Worm (Caenorhabditis elegans) whole organism, late embryonic: ENCODE measurements around the gene chs-2.

ENCODE experiments used
- ahr-1 ChIP-seq: sonication (generic microtip); optimal IDR thresholded peaks from 2 replicates; lab custom pipeline; 2016; ENCODE audit warnings: missing genetic modification characterization, missing compliant biosample characterization
- elt-2 ChIP-seq: sonication (generic microtip); optimal IDR thresholded peaks from 2 replicates; lab custom pipeline; 2016; ENCODE audit warnings: missing genetic modification reagents, missing genetic modification characterization, missing compliant biosample characterization
- elt-4 ChIP-seq: sonication (generic microtip); optimal IDR thresholded peaks from 2 replicates; lab custom pipeline; 2016; ENCODE audit warnings: missing genetic modification characterization, missing compliant biosample characterization
- mec-3 ChIP-seq: sonication (generic microtip); optimal IDR thresholded peaks from 2 replicates; lab custom pipeline; 2016; ENCODE audit warnings: borderline replicate concordance, missing genetic modification characterization, missing compliant biosample characterization
- pqm-1 ChIP-seq: sonication (generic microtip); optimal IDR thresholded peaks from 2 replicates; lab custom pipeline; 2016; ENCODE audit warnings: missing genetic modification characterization, missing compliant biosample characterization

DNA sequence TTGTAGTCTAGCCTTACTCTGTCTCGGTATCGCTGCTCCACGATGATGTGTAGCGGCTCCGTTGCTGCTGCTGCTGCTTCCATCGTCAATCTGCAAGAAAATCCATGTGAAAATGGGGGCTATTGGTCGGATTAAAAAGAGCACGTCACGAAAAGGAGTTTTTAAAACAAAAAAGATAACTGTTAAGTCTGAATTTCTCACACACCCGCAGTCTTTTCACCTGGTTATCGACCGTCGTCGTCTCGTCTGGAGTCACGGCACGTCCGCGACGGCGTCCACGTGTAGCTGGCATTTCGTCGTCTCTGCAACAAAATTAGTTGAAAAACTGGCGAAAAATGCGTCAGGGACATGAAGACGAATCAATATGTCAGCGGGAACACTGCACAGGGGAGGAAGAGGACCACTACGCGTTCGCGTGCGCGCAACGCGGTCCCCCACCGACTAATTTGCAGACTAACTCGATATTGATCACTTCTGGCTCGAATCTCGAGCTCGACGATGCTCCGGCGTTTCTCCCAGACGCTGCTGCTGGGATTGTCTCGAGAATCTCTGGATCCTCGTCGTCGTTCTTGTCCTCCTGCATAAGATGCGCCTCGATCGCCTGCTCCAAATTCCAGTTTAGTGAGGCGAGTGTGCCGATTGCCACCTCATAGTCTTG lies 23.2 kb downstream of the chs-2 start:
- no peak for TF ChIP-seq mec-3 (tag; lab: Kevin White, UChicago)
- TF ChIP-seq elt-2 = no peak
- TF ChIP-seq pqm-1 (tag; lab: Kevin White, UChicago) = no peak
- no peak for TF ChIP-seq elt-4 (tag; lab: Kevin White, UChicago)
- TF ChIP-seq ahr-1 = no peak
